Fruit fly (Drosophila melanogaster): ENCODE results near the gene CG34012.
A peak's percentile ranks its signal among the peaks of the same experiment; 100 is the strongest.

Gene CG34012

DNA sequence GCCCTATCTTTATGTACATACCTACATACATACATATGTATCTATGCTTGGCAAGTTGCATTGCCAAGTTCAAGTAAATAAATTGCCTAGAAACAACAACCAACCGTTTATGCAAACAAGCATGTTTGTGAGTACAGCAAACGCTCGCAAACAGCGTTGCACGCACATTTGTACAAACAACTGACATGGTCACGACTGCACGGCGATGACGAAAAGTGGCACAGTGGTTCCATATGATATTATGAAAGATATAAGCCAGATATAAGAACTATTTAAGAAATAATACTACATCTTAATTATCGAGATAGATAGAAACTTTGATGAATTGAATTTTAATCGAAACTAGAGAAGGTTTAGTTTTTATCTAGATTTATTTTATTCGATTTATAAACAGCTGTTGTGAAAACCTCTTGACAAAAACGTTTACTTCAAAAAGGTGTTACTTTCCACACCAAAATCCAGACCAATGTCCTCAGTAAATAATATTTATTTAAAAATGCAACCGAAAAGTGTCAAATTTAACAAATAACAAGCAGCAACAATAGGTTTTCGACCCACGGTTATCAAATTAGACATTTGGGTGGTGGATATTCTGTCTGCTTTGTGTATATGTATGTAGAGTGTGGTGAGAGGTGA lies 19.4 kb downstream of the CG34012 start (continued):
- TF ChIP-seq phol (tag; optimal IDR thresholded peaks at IDR 0.05) (peak; percentile 91), kay (GFP tag; optimal IDR thresholded peaks at IDR 0.05) (peak; percentile 90), grn (GFP tag; optimal IDR thresholded peaks at IDR 0.05) (peak; percentile 74), scrt (GFP tag; optimal IDR thresholded peaks at IDR 0.05) (peak; percentile 31), trem (tag; optimal IDR thresholded peaks at IDR 0.05) (peak; percentile 49), wdn (GFP tag; IDR thresholded peaks at IDR 0.05) (no peak), CHES-1-like (GFP tag; optimal IDR thresholded peaks at IDR 0.05) (peak; percentile 75), CG13287 (GFP tag; IDR thresholded peaks at IDR 0.05; ENCODE audit: partially characterized antibody) (peak; percentile 47; the same call in 1 of the 2 replicates), HLH3B (GFP tag; IDR thresholded peaks at IDR 0.05) (peak; percentile 71), Rx (GFP tag; IDR thresholded peaks at IDR 0.05) (peak; percentile 32), YL-1 (GFP tag; optimal IDR thresholded peaks at IDR 0.05) (peak; percentile 81), Sry-β (GFP tag; optimal IDR thresholded peaks at IDR 0.05) (peak; percentile 67), lab (GFP tag; optimal IDR thresholded peaks at IDR 0.05) (peak; percentile 89), CG11560 (tag; IDR thresholded peaks at IDR 0.05) (0 out of 3 replicates have a peak, but pooled peaks have one; percentile 55), Hr39 (optimal IDR thresholded peaks at IDR 0.05) (no peak), Dip3 (GFP tag; optimal IDR thresholded peaks at IDR 0.05) (peak; percentile 35), CG7839 (tag; optimal IDR thresholded peaks at IDR 0.05) (peak; percentile 97), pzg (GFP tag; optimal IDR thresholded peaks at IDR 0.05) (no peak), CG2875 (GFP tag; optimal IDR thresholded peaks at IDR 0.05) (peak; percentile 90), CG1024 (GFP tag; IDR thresholded peaks at IDR 0.05) (peak; percentile 84), Pdp1 (GFP tag; optimal IDR thresholded peaks at IDR 0.05) (peak; percentile 73 to 84), CG4820 (GFP tag; optimal IDR thresholded peaks at IDR 0.05) (peak; percentile 87), CG6254 (GFP tag; optimal IDR thresholded peaks at IDR 0.05) (peak; percentile 85), zfh2 (GFP tag; optimal IDR thresholded peaks at IDR 0.05) (peak; percentile 46), unpg (GFP tag; optimal IDR thresholded peaks at IDR 0.05) (peak; percentile 86), Hr78 (GFP tag; optimal IDR thresholded peaks at IDR 0.05) (peak in 1 of 2 experiments; percentile 87), yki (optimal IDR thresholded peaks at IDR 0.05) (no peak), pum (GFP tag; optimal IDR thresholded peaks at IDR 0.05) (peak; percentile 75), her (GFP tag; optimal IDR thresholded peaks at IDR 0.05) (peak; percentile 54), Tbp (GFP tag; optimal IDR thresholded peaks at IDR 0.05) (no peak), hb (GFP tag; IDR thresholded peaks at IDR 0.05; ENCODE audit: partially characterized antibody) (no peak), CG16813 (GFP tag; IDR thresholded peaks at IDR 0.05; ENCODE audit: partially characterized antibody) (peak; percentile 49; the same call in 1 of the 3 replicates), H15 (GFP tag; IDR thresholded peaks at IDR 0.05) (peak; percentile 49), D (optimal IDR thresholded peaks at IDR 0.05) (no peak), D (GFP tag; optimal IDR thresholded peaks at IDR 0.05) (peak; percentile 87), CG13123 (GFP tag; optimal IDR thresholded peaks at IDR 0.05) (peak; percentile 75), CTCF (GFP tag; optimal IDR thresholded peaks at IDR 0.05) (peak; percentile 63), dmrt99B (tag; optimal IDR thresholded peaks at IDR 0.05) (peak; percentile 94), lmd (GFP tag; IDR thresholded peaks at IDR 0.05) (peak; percentile 84; the same call in 1 of the 2 replicates), croc (GFP tag; conservative IDR thresholded peaks at IDR 0.05) (peak; percentile 68), chn (GFP tag; optimal IDR thresholded peaks at IDR 0.05) (peak; percentile 84), CG13296 (GFP tag; optimal IDR thresholded peaks at IDR 0.05) (peak; percentile 90), CG11247 (GFP tag; IDR thresholded peaks at IDR 0.05) (peak; percentile 58; the same call in 1 of the 2 replicates), CG1647 (GFP tag; optimal IDR thresholded peaks at IDR 0.05) (peak; percentile 73), kni (GFP tag; optimal IDR thresholded peaks at IDR 0.05) (peak; percentile 93), maf-S (GFP tag; optimal IDR thresholded peaks at IDR 0.05) (peak; percentile 41), CG7786 (GFP tag; optimal IDR thresholded peaks at IDR 0.05) (peak; percentile 63), Spps (tag; optimal IDR thresholded peaks at IDR 0.05) (peak; percentile 53), CG14050 (GFP tag; IDR thresholded peaks at IDR 0.05) (peak; percentile 35; the same call in 2 of the 3 replicates), CG12769 (tag; optimal IDR thresholded peaks at IDR 0.05) (peak; percentile 3), ci (GFP tag; IDR thresholded peaks at IDR 0.05) (peak; percentile 88)
